Fruit fly (Drosophila melanogaster) whole organism, embryonic: ENCODE measurements around the gene CG8861.

ENCODE experiments used
- B-H1 ChIP-seq: fragments of 200-800 bp; sonication (Bioruptor generic); IDR thresholded peaks from 3 replicates; pipeline ENCODE4 v1.3.6; 2022; ENCODE audit warnings: missing biosample characterization, missing genetic modification characterization
- C15 ChIP-seq: fragments of 200-800 bp; sonication (Bioruptor generic); IDR thresholded peaks from 3 replicates; pipeline ENCODE4 v1.3.6; 2022; ENCODE audit warnings: missing biosample characterization, missing genetic modification characterization
- CG10366 ChIP-seq: fragments of 200-800 bp; sonication (Bioruptor generic); IDR thresholded peaks from 2 replicates; pipeline ENCODE4 v1.3.6; 2022; ENCODE audit warnings: missing biosample characterization, missing genetic modification characterization
- CG10654 ChIP-seq: fragments of 200-800 bp; sonication (Bioruptor generic); optimal IDR thresholded peaks from 2 replicates; lab custom pipeline; 2016; ENCODE audit warnings: missing biosample characterization, missing genetic modification characterization
- CG11093 ChIP-seq: fragments of 200-800 bp; sonication (Bioruptor generic); IDR thresholded peaks from 3 replicates; pipeline ENCODE4 v1.3.6; 2022; ENCODE audit warnings: missing biosample characterization, missing genetic modification characterization
- CG12659 ChIP-seq: fragments of 200-800 bp; sonication (Bioruptor generic); optimal IDR thresholded peaks from 3 replicates; lab custom pipeline; 2017; ENCODE audit warnings: mild to moderate bottlenecking, missing biosample characterization, missing genetic modification reagents, missing genetic modification characterization
- CG13296 ChIP-seq: fragments of 200-800 bp; sonication (Bioruptor generic); optimal IDR thresholded peaks from 3 replicates; lab custom pipeline; 2018; ENCODE audit warnings: missing biosample characterization, mild to moderate bottlenecking, missing genetic modification characterization
- CG13775 ChIP-seq: fragments of 200-800 bp; sonication (Bioruptor generic); optimal IDR thresholded peaks from 3 replicates; lab custom pipeline; 2017; ENCODE audit warnings: missing biosample characterization, mild to moderate bottlenecking, missing genetic modification characterization
- CG14050 ChIP-seq: fragments of 200-800 bp; sonication (Bioruptor generic); IDR thresholded peaks from 3 replicates; pipeline ENCODE4 v1.3.6; 2022; ENCODE audit warnings: missing biosample characterization, missing genetic modification characterization
- CG1603 ChIP-seq: fragments of 200-800 bp; sonication (Bioruptor generic); optimal IDR thresholded peaks from 2 replicates; lab custom pipeline; 2019; ENCODE audit warnings: missing biosample characterization, mild to moderate bottlenecking, missing genetic modification characterization, moderate library complexity
- CG17829 ChIP-seq: fragments of 200-800 bp; optimal IDR thresholded peaks from 2 replicates; lab custom pipeline; 2019; ENCODE audit warnings: missing biosample characterization, mild to moderate bottlenecking, missing genetic modification characterization, moderate library complexity
- CG1792 ChIP-seq: fragments of 200-800 bp; sonication (Bioruptor generic); optimal IDR thresholded peaks from 2 replicates; lab custom pipeline; 2016; ENCODE audit warnings: missing biosample characterization, missing genetic modification characterization
- CG18599 ChIP-seq: fragments of 200-800 bp; sonication (Bioruptor generic); optimal IDR thresholded peaks from 3 replicates; lab custom pipeline; 2017; ENCODE audit warnings: missing biosample characterization, missing genetic modification characterization, mild to moderate bottlenecking, moderate library complexity, missing genetic modification reagents
- CG18619 ChIP-seq: fragments of 200-800 bp; sonication (Bioruptor generic); optimal IDR thresholded peaks from 3 replicates; lab custom pipeline; 2017; ENCODE audit warnings: missing biosample characterization, mild to moderate bottlenecking, missing genetic modification characterization
- CG30020 ChIP-seq: fragments of 200-800 bp; optimal IDR thresholded peaks from 2 replicates; lab custom pipeline; 2019; ENCODE audit warnings: missing biosample characterization, mild to moderate bottlenecking, missing genetic modification characterization, moderate library complexity
- CG33557 ChIP-seq: fragments of 200-800 bp; sonication (Bioruptor generic); optimal IDR thresholded peaks from 2 replicates; lab custom pipeline; 2019; ENCODE audit warnings: missing biosample characterization, mild to moderate bottlenecking, missing genetic modification characterization, moderate library complexity
- CG3995 ChIP-seq: fragments of 200-800 bp; sonication (Bioruptor generic); optimal IDR thresholded peaks from 3 replicates; lab custom pipeline; 2016; ENCODE audit warnings: missing biosample characterization, missing genetic modification characterization
- CG4328 ChIP-seq: fragments of 200-800 bp; sonication (Bioruptor generic); optimal IDR thresholded peaks from 3 replicates; lab custom pipeline; 2017; ENCODE audit warnings: missing biosample characterization, missing genetic modification reagents, missing genetic modification characterization
- CG4404 ChIP-seq: fragments of 200-800 bp; sonication (Bioruptor generic); IDR thresholded peaks from 2 replicates; pipeline ENCODE4 v1.3.6; 2022; ENCODE audit warnings: missing biosample characterization, missing genetic modification characterization
- CG5180 ChIP-seq: fragments of 200-800 bp; sonication (Bioruptor generic); optimal IDR thresholded peaks from 3 replicates; lab custom pipeline; 2017; ENCODE audit warnings: missing biosample characterization, missing genetic modification characterization, mild to moderate bottlenecking, moderate library complexity, missing genetic modification reagents
- CG7271 ChIP-seq: fragments of 200-800 bp; sonication (Bioruptor generic); optimal IDR thresholded peaks from 2 replicates; lab custom pipeline; 2018; ENCODE audit warnings: missing biosample characterization, mild to moderate bottlenecking, missing genetic modification characterization, moderate library complexity
- CG7357 ChIP-seq: fragments of 200-800 bp; sonication (Bioruptor generic); IDR thresholded peaks from 3 replicates; pipeline ENCODE4 v1.3.6; 2022; ENCODE audit warnings: missing biosample characterization, missing genetic modification characterization
- CG7786 ChIP-seq: fragments of 200-800 bp; sonication (Bioruptor generic); optimal IDR thresholded peaks from 2 replicates; lab custom pipeline; 2016; ENCODE audit warnings: missing biosample characterization, missing genetic modification characterization
- CG7987 ChIP-seq: fragments of 200-800 bp; sonication (Bioruptor generic); optimal IDR thresholded peaks from 2 replicates; lab custom pipeline; 2018; ENCODE audit warnings: missing biosample characterization, mild to moderate bottlenecking, missing genetic modification characterization, moderate library complexity
- CG9215 ChIP-seq: fragments of 200-800 bp; sonication (Bioruptor generic); IDR thresholded peaks from 2 replicates; pipeline ENCODE4 v1.3.6; 2022; ENCODE audit warnings: missing biosample characterization, missing genetic modification characterization
- E2f1 ChIP-seq: fragments of 200-800 bp; sonication (Bioruptor generic); IDR thresholded peaks from 2 replicates; pipeline ENCODE4 v1.3.6; 2022; ENCODE audit warnings: missing biosample characterization, missing genetic modification characterization
- Hr3 ChIP-seq: fragments of 200-800 bp; sonication (Bioruptor generic); optimal IDR thresholded peaks from 3 replicates; lab custom pipeline; 2016; ENCODE audit warnings: missing biosample characterization, missing genetic modification characterization
- Hr78 ChIP-seq, 2 experiments: fragments of 200-800 bp in 1 of 2; fragments of >200 bp in 1 of 2; sonication (Bioruptor generic) in 1 of 2; optimal IDR thresholded peaks; 2 replicates each; lab custom pipeline; 2017 to 2019; ENCODE audit warnings: missing biosample characterization in 2 of 2, missing genetic modification characterization in 2 of 2, mild to moderate bottlenecking in 1 of 2, moderate library complexity in 1 of 2
- Mrtf ChIP-seq: fragments of 200-800 bp; sonication (Bioruptor generic); IDR thresholded peaks from 3 replicates; pipeline ENCODE4 v1.3.6; 2022; ENCODE audit warnings: missing biosample characterization, missing genetic modification characterization
- Oaz ChIP-seq: fragments of 200-800 bp; sonication (Bioruptor generic); IDR thresholded peaks from 2 replicates; pipeline ENCODE4 v1.3.6; 2022; ENCODE audit warnings: missing biosample characterization, missing genetic modification characterization
- Stat92E ChIP-seq, 3 experiments: fragments of >200 bp in 2 of 3; fragments of 200-800 bp in 1 of 3; sonication (Bioruptor generic) in 1 of 3; optimal IDR thresholded peaks; 2 replicates each; lab custom pipeline; 2017 to 2019; ENCODE audit warnings: missing biosample characterization in 3 of 3, missing genetic modification characterization in 3 of 3, mild to moderate bottlenecking in 1 of 3, moderate library complexity in 1 of 3
- YL-1 ChIP-seq: fragments of 200-800 bp; sonication (Bioruptor generic); optimal IDR thresholded peaks from 3 replicates; lab custom pipeline; 2017; ENCODE audit warnings: missing biosample characterization, mild to moderate bottlenecking, missing genetic modification characterization
- ase ChIP-seq: fragments of 200-800 bp; sonication (Bioruptor generic); IDR thresholded peaks from 3 replicates; pipeline ENCODE4 v1.3.6; 2022; ENCODE audit warnings: missing biosample characterization, missing genetic modification characterization
- bigmax ChIP-seq: fragments of 200-800 bp; sonication (Bioruptor generic); optimal IDR thresholded peaks from 2 replicates; lab custom pipeline; 2018; ENCODE audit warnings: missing biosample characterization, mild to moderate bottlenecking, missing genetic modification characterization
- cato ChIP-seq: fragments of 200-800 bp; sonication (Bioruptor generic); optimal IDR thresholded peaks from 2 replicates; lab custom pipeline; 2016; ENCODE audit warnings: missing biosample characterization, missing genetic modification characterization, borderline replicate concordance
- chn ChIP-seq: fragments of 200-800 bp; sonication (Bioruptor generic); optimal IDR thresholded peaks from 2 replicates; lab custom pipeline; 2016; ENCODE audit warnings: missing biosample characterization, missing genetic modification characterization
- crc ChIP-seq: fragments of 200-800 bp; sonication (Bioruptor generic); optimal IDR thresholded peaks from 2 replicates; lab custom pipeline; 2016; ENCODE audit warnings: missing biosample characterization, missing genetic modification characterization
- croc ChIP-seq: fragments of 200-800 bp; sonication (Bioruptor generic); conservative IDR thresholded peaks from 3 replicates; pipeline ENCODE4 v1.3.6; 2022; ENCODE audit warnings: missing biosample characterization, missing genetic modification characterization
- cwo ChIP-seq: fragments of 200-800 bp; sonication (Bioruptor generic); optimal IDR thresholded peaks from 3 replicates; lab custom pipeline; 2017; ENCODE audit warnings: missing biosample characterization, missing genetic modification characterization, mild to moderate bottlenecking, moderate library complexity, missing genetic modification reagents
- fd3F ChIP-seq: fragments of 200-800 bp; sonication (Bioruptor generic); optimal IDR thresholded peaks from 2 replicates; lab custom pipeline; 2018; ENCODE audit warnings: missing biosample characterization, mild to moderate bottlenecking, missing genetic modification characterization, moderate library complexity
- gt ChIP-seq: fragments of 200-800 bp; sonication (Bioruptor generic); IDR thresholded peaks from 2 replicates; pipeline ENCODE4 v1.3.6; 2022; ENCODE audit warnings: missing biosample characterization, missing genetic modification characterization
- luna ChIP-seq: fragments of 200-800 bp; sonication (Bioruptor generic); optimal IDR thresholded peaks from 2 replicates; lab custom pipeline; 2016; ENCODE audit warnings: missing biosample characterization, missing genetic modification characterization
- odd ChIP-seq: fragments of 200-800 bp; sonication (Bioruptor generic); optimal IDR thresholded peaks from 2 replicates; lab custom pipeline; 2017; ENCODE audit warnings: missing biosample characterization, mild to moderate bottlenecking, missing genetic modification characterization
- otp ChIP-seq: fragments of 200-800 bp; sonication (Bioruptor generic); IDR thresholded peaks from 3 replicates; pipeline ENCODE4, ENCODE4 v1.3.6; 2022; ENCODE audit warnings: missing biosample characterization, missing genetic modification characterization
- pita ChIP-seq: fragments of 200-800 bp; sonication (Bioruptor generic); optimal IDR thresholded peaks from 2 replicates; lab custom pipeline; 2017; ENCODE audit warnings: missing biosample characterization, mild to moderate bottlenecking, missing genetic modification characterization
- rib ChIP-seq: fragments of 200-800 bp; sonication (Bioruptor generic); IDR thresholded peaks from 2 replicates; pipeline ENCODE4 v1.3.6; 2022; ENCODE audit warnings: missing biosample characterization, missing genetic modification characterization
- slp2 ChIP-seq: fragments of 200-800 bp; sonication (Bioruptor generic); optimal IDR thresholded peaks from 2 replicates; lab custom pipeline; 2016; ENCODE audit warnings: missing biosample characterization, missing genetic modification characterization
- ssp ChIP-seq: fragments of 200-800 bp; sonication (Bioruptor generic); IDR thresholded peaks from 2 replicates; pipeline ENCODE4 v1.3.6; 2022; ENCODE audit warnings: missing biosample characterization, missing genetic modification characterization
- usp ChIP-seq: fragments of >200 bp; optimal IDR thresholded peaks from 2 replicates; lab custom pipeline; 2017; ENCODE audit warnings: missing biosample characterization, missing genetic modification characterization

CG8861 gene

dm6 chr3R:9334592-9335518 lies 6.5 kb upstream of the CG8861 start, which contains the start of the genes Aduk and pasi2 (continued):
- TF ChIP-seq pita (GFP tag; lab: Kevin White, UChicago) (no peak), CG12659 (peak; percentile 23), CG5180 (no peak), CG1603 (peak; percentile 76), CG7271 (tag; lab: Kevin White, UChicago) (no peak), Hr3 (GFP tag; lab: Kevin White, UChicago) (no peak), CG11093 (no peak), rib (no peak), CG13775 (GFP tag; lab: Kevin White, UChicago) (no peak), ssp (GFP tag; lab: Robert Waterston, UW) (no peak), usp (GFP tag; lab: Kevin White, UChicago) (no peak), C15 (GFP tag; lab: Robert Waterston, UW) (no peak), CG4328 (GFP tag; lab: Kevin White, UChicago) (no peak), odd (GFP tag; lab: Kevin White, UChicago) (no peak), chn (GFP tag; lab: Kevin White, UChicago) (no peak), CG10366 (GFP tag; lab: Robert Waterston, UW) (no peak), crc (no peak), CG4404 (GFP tag; lab: Robert Waterston, UW) (no peak), CG18619 (GFP tag; lab: Kevin White, UChicago) (no peak), YL-1 (GFP tag; lab: Kevin White, UChicago) (peak; percentile 84), CG18599 (GFP tag; lab: Kevin White, UChicago) (no peak), CG9215 (GFP tag; lab: Robert Waterston, UW) (no peak), gt (GFP tag; lab: Robert Waterston, UW) (no peak), cwo (no peak), CG3995 (GFP tag; lab: Kevin White, UChicago) (peak; percentile 85), Oaz (no peak), Stat92E (GFP tag; optimal IDR thresholded peaks at IDR 0.05; lab: Kevin White, UChicago) (peak in 1 of 3 experiments; percentile 36), CG7357 (no peak), CG7987 (GFP tag; lab: Kevin White, UChicago) (no peak), CG33557 (GFP tag; lab: Kevin White, UChicago) (no peak), Hr78 (GFP tag; optimal IDR thresholded peaks at IDR 0.05; lab: Kevin White, UChicago) (no peak), otp (GFP tag; lab: Robert Waterston, UW) (no peak), cato (GFP tag; lab: Kevin White, UChicago) (no peak), fd3F (GFP tag; lab: Kevin White, UChicago) (peak; percentile 12), CG7786 (GFP tag; lab: Kevin White, UChicago) (no peak), bigmax (no peak), E2f1 (GFP tag; lab: Robert Waterston, UW) (no peak), B-H1 (GFP tag; lab: Robert Waterston, UW) (no peak), Mrtf (GFP tag; lab: Robert Waterston, UW) (no peak), croc (GFP tag; lab: Robert Waterston, UW) (no peak), slp2 (GFP tag; lab: Kevin White, UChicago) (no peak), luna (GFP tag; lab: Kevin White, UChicago) (no peak), CG13296 (GFP tag; lab: Kevin White, UChicago) (no peak), CG14050 (GFP tag; lab: Robert Waterston, UW) (no peak), CG10654 (no peak), CG1792 (GFP tag; lab: Kevin White, UChicago) (no peak), ase (GFP tag; lab: Robert Waterston, UW) (no peak), CG30020 (peak; percentile 23), CG17829 (tag; lab: Kevin White, UChicago) (peak; percentile 55)
